Worm (Caenorhabditis elegans) whole organism, L4 larva: ENCODE measurements around the gene lpr-4.

ENCODE experiments used
- D1046.2 ChIP-seq: fragments of 200-800 bp; sonication (Bioruptor generic); IDR thresholded peaks from 2 replicates; pipeline ENCODE4 v1.3.6; 2022; ENCODE audit warnings: missing genetic modification characterization, missing compliant biosample characterization
- F10B5.3 ChIP-seq: sonication (generic microtip); optimal IDR thresholded peaks from 2 replicates; lab custom pipeline; 2016; ENCODE audit warnings: mild to moderate bottlenecking, missing genetic modification characterization, missing compliant biosample characterization
- F44E2.7 ChIP-seq: fragments of 200-800 bp; sonication (Bioruptor generic); IDR thresholded peaks from 2 replicates; pipeline ENCODE4 v2.1.2; 2022; ENCODE audit warnings: missing genetic modification characterization, missing compliant biosample characterization
- Y105C5A.15 ChIP-seq: fragments of 200-800 bp; sonication (Bioruptor generic); IDR thresholded peaks from 2 replicates; pipeline ENCODE4 v1.3.6; 2022; ENCODE audit warnings: missing genetic modification characterization, missing compliant biosample characterization
- Y75B8A.6 ChIP-seq: fragments of 200-800 bp; sonication (Bioruptor generic); IDR thresholded peaks from 2 replicates; pipeline ENCODE4 v1.3.6; 2022; ENCODE audit warnings: missing genetic modification reagents, missing genetic modification characterization, missing compliant biosample characterization
- ZK546.5 ChIP-seq, 2 experiments: sonication (generic microtip); optimal IDR thresholded peaks; 2 replicates each; lab custom pipeline; 2017; ENCODE audit warnings: missing biosample characterization in 2 of 2, missing genetic modification characterization in 2 of 2
- attf-4 ChIP-seq: sonication (generic microtip); optimal IDR thresholded peaks from 3 replicates; lab custom pipeline; 2017; ENCODE audit warnings: missing biosample characterization, missing genetic modification characterization
- ceh-20 ChIP-seq: fragments of 200-800 bp; sonication (Bioruptor generic); IDR thresholded peaks from 2 replicates; pipeline ENCODE4 v1.3.6; 2022; ENCODE audit warnings: missing genetic modification reagents, missing genetic modification characterization, missing compliant biosample characterization
- ceh-44 ChIP-seq: fragments of 200-800 bp; sonication (Bioruptor generic); IDR thresholded peaks from 2 replicates; pipeline ENCODE4 v1.3.6; 2022; ENCODE audit warnings: missing genetic modification reagents, missing genetic modification characterization, missing compliant biosample characterization
- daf-12 ChIP-seq: fragments of 150-350 bp; optimal IDR thresholded peaks from 2 replicates; lab custom pipeline; 2014; ENCODE audit warnings: missing biosample characterization, missing genetic modification reagents, missing genetic modification characterization
- daf-19 ChIP-seq: fragments of 200-800 bp; sonication (Bioruptor generic); conservative IDR thresholded peaks from 2 replicates; pipeline ENCODE4 v1.3.6; 2022; ENCODE audit warnings: missing genetic modification characterization, missing compliant biosample characterization
- dmd-9 ChIP-seq: fragments of 200-800 bp; sonication (Bioruptor generic); IDR thresholded peaks from 2 replicates; pipeline ENCODE4 v1.3.6; 2022; ENCODE audit warnings: missing genetic modification reagents, missing genetic modification characterization, missing compliant biosample characterization
- dve-1 ChIP-seq: sonication (generic microtip); optimal IDR thresholded peaks from 2 replicates; lab custom pipeline; 2017; ENCODE audit warnings: antibody characterized with exemption, mild to moderate bottlenecking, missing genetic modification characterization, missing compliant biosample characterization; ENCODE audit not compliant: insufficient read depth
- egl-27 ChIP-seq: sonication (generic microtip); optimal IDR thresholded peaks from 3 replicates; lab custom pipeline; 2017; ENCODE audit warnings: missing biosample characterization, missing genetic modification reagents, missing genetic modification characterization
- egl-43 ChIP-seq: fragments of 200-800 bp; sonication (Bioruptor generic); IDR thresholded peaks from 2 replicates; pipeline ENCODE4 v1.3.6; 2022; ENCODE audit warnings: missing genetic modification reagents, missing genetic modification characterization, missing compliant biosample characterization
- hlh-11 ChIP-seq: fragments of 200-800 bp; sonication (Bioruptor generic); optimal IDR thresholded peaks from 2 replicates; lab custom pipeline; 2018; ENCODE audit warnings: mild to moderate bottlenecking, missing genetic modification characterization, missing compliant biosample characterization
- hlh-30 ChIP-seq: sonication (generic microtip); optimal IDR thresholded peaks from 2 replicates; lab custom pipeline; 2017; ENCODE audit warnings: antibody characterized with exemption, mild to moderate bottlenecking, missing genetic modification characterization, missing compliant biosample characterization; ENCODE audit not compliant: insufficient read depth
- lim-7 ChIP-seq: fragments of 200-800 bp; sonication (Bioruptor generic); IDR thresholded peaks from 2 replicates; pipeline ENCODE4 v1.3.6; 2022; ENCODE audit warnings: missing genetic modification characterization, missing compliant biosample characterization
- lin-29 ChIP-seq: fragments of 200-800 bp; sonication (Bioruptor generic); IDR thresholded peaks from 2 replicates; pipeline ENCODE4 v1.3.6; 2022; ENCODE audit warnings: missing genetic modification reagents, missing genetic modification characterization, missing compliant biosample characterization
- lin-39 ChIP-seq: fragments of 150-350 bp; optimal IDR thresholded peaks from 2 replicates; lab custom pipeline; 2014; ENCODE audit warnings: missing biosample characterization, missing genetic modification reagents, missing genetic modification characterization
- mdt-29 ChIP-seq: fragments of 200-800 bp; sonication (Bioruptor generic); IDR thresholded peaks from 2 replicates; pipeline ENCODE4 v1.3.6; 2022; ENCODE audit warnings: missing genetic modification reagents, missing genetic modification characterization, missing compliant biosample characterization
- mxl-2 ChIP-seq: fragments of 200-800 bp; sonication (Bioruptor generic); conservative IDR thresholded peaks from 2 replicates; pipeline ENCODE4 v1.3.6; 2022; ENCODE audit warnings: missing genetic modification reagents, missing genetic modification characterization, missing compliant biosample characterization
- nhr-10 ChIP-seq: fragments of 150-350 bp; optimal IDR thresholded peaks from 2 replicates; lab custom pipeline; 2014; ENCODE audit warnings: missing biosample characterization, missing genetic modification characterization
- nhr-25 ChIP-seq: sonication (generic microtip); optimal IDR thresholded peaks from 2 replicates; lab custom pipeline; 2017; ENCODE audit warnings: missing genetic modification characterization, mild to moderate bottlenecking, missing compliant biosample characterization, antibody characterized with exemption, moderate library complexity, borderline replicate concordance; ENCODE audit not compliant: insufficient read depth
- nhr-28 ChIP-seq: fragments of 150-350 bp; optimal IDR thresholded peaks from 2 replicates; lab custom pipeline; 2014; ENCODE audit warnings: missing biosample characterization, missing genetic modification characterization
- pha-4 ChIP-seq, 2 experiments: fragments of 150-350 bp in 1 of 2; fragments of 200-800 bp in 1 of 2; sonication (Bioruptor generic) in 1 of 2; IDR thresholded peaks in 1 of 2; optimal IDR thresholded peaks in 1 of 2; 2 replicates each; pipeline versions ENCODE4 v1.3.6 to Lab custom; 2014 to 2022; ENCODE audit warnings: missing genetic modification characterization in 2 of 2, missing genetic modification reagents in 2 of 2, missing biosample characterization in 1 of 2, missing compliant biosample characterization in 1 of 2
- pqm-1 ChIP-seq: sonication (generic microtip); optimal IDR thresholded peaks from 2 replicates; lab custom pipeline; 2017; ENCODE audit warnings: missing biosample characterization, missing genetic modification characterization
- saeg-2 ChIP-seq: fragments of 200-800 bp; sonication (Bioruptor generic); IDR thresholded peaks from 2 replicates; pipeline ENCODE4 v1.3.6; 2022; ENCODE audit warnings: missing genetic modification reagents, missing genetic modification characterization, missing compliant biosample characterization
- skn-1 ChIP-seq: fragments of 150-350 bp; optimal IDR thresholded peaks from 2 replicates; lab custom pipeline; 2014; ENCODE audit warnings: missing biosample characterization, missing genetic modification characterization
- spr-3 ChIP-seq: fragments of 200-800 bp; sonication (Bioruptor generic); optimal IDR thresholded peaks from 2 replicates; lab custom pipeline; 2018; ENCODE audit warnings: mild to moderate bottlenecking, missing genetic modification characterization, missing compliant biosample characterization
- tag-97 ChIP-seq: fragments of 200-800 bp; sonication (Bioruptor generic); IDR thresholded peaks from 2 replicates; pipeline ENCODE4 v1.3.6; 2022; ENCODE audit warnings: missing genetic modification characterization, missing compliant biosample characterization
- unc-39 ChIP-seq: sonication (generic microtip); optimal IDR thresholded peaks from 2 replicates; lab custom pipeline; 2017; ENCODE audit warnings: missing biosample characterization, missing genetic modification characterization
- unc-62 ChIP-seq, 3 experiments: fragments of 150-350 bp in 1 of 3; sonication (generic microtip); optimal IDR thresholded peaks in 2 of 3; peaks in 1 of 3; 1 replicate in 1 of 3; 2 replicates in 2 of 3; lab custom pipeline; 2014 to 2017; ENCODE audit warnings: missing biosample characterization in 3 of 3, missing genetic modification characterization in 3 of 3, missing genetic modification reagents in 3 of 3, missing genotype in 1 of 3
- zfp-2 ChIP-seq: sonication (generic microtip); optimal IDR thresholded peaks from 2 replicates; lab custom pipeline; 2016; ENCODE audit warnings: mild to moderate bottlenecking, missing genetic modification characterization, missing compliant biosample characterization
- zfp-3 ChIP-seq: fragments of 200-800 bp; sonication (Bioruptor generic); conservative IDR thresholded peaks from 2 replicates; pipeline ENCODE4 v1.3.6; 2022; ENCODE audit warnings: missing genetic modification reagents, missing genetic modification characterization, missing compliant biosample characterization
- zip-2 ChIP-seq: fragments of 150-350 bp; optimal IDR thresholded peaks from 2 replicates; lab custom pipeline; 2014; ENCODE audit warnings: missing biosample characterization, missing genetic modification characterization
- ztf-7 ChIP-seq: fragments of 150-350 bp; optimal IDR thresholded peaks from 2 replicates; lab custom pipeline; 2014; ENCODE audit warnings: missing biosample characterization, missing genetic modification characterization

Gene lpr-4

ce11 chrX:11064799-11065198 lies at the start of gene lpr-4:
Gene lpr-4 (plus strand): TSS chrX:11065126.
- TF ChIP-seq ZK546.5 (tag; optimal IDR thresholded peaks at IDR 0.05; lab: Kevin White, UChicago) (no peak), hlh-11 (tag; lab: Kevin White, UChicago) (peak; percentile 52), dve-1 (tag; lab: Kevin White, UChicago) (no peak), daf-19 (GFP tag; lab: Robert Waterston, UW) (no peak), unc-62 (GFP tag; optimal IDR thresholded peaks at IDR 0.05 in 1 of 2; lab: Kevin White, UChicago) (peak in 1 of 2 experiments; percentile 91), unc-62 (tag; optimal IDR thresholded peaks at IDR 0.05; lab: Kevin White, UChicago) (no peak), egl-43 (GFP tag; lab: Robert Waterston, UW) (peak; percentile 34; the same call in 1 of the 2 replicates), nhr-28 (tag; lab: Kevin White, UChicago) (peak; percentile 19)
- TF ChIP-seq, all 104 proteins: peak for 4

ce11 chrX:11016100-11016499 lies 48.8 kb upstream of the lpr-4 start, which contains the start of gene egl-15:
Gene egl-15 (plus strand): TSS chrX:11016400.
- no peak for TF ChIP-seq spr-3 (GFP tag; lab: Kevin White, UChicago)
- TF ChIP-seq pqm-1 (tag; lab: Kevin White, UChicago), result no peak
- TF ChIP-seq mxl-2 (GFP tag; lab: Robert Waterston, UW), result no peak
- no peak for TF ChIP-seq ceh-44
- no peak for TF ChIP-seq ztf-7 (tag; lab: Kevin White, UChicago)
- TF ChIP-seq D1046.2 (GFP tag; lab: Robert Waterston, UW), result no peak
- TF ChIP-seq daf-19 (GFP tag; lab: Robert Waterston, UW), result no peak
- no peak for TF ChIP-seq skn-1 (tag; lab: Kevin White, UChicago)
- no peak for TF ChIP-seq daf-12 (tag; lab: Kevin White, UChicago)
- TF ChIP-seq nhr-25 (tag; lab: Kevin White, UChicago), result no peak
- no peak for TF ChIP-seq zfp-3 (GFP tag; lab: Robert Waterston, UW)
- TF ChIP-seq pha-4 (GFP tag; IDR thresholded peaks at IDR 0.05; lab: Robert Waterston, UW), result no peak
- no peak for TF ChIP-seq pha-4 (tag; optimal IDR thresholded peaks at IDR 0.05; lab: Kevin White, UChicago)
- TF ChIP-seq zip-2 (tag; lab: Kevin White, UChicago), result no peak
- TF ChIP-seq F10B5.3 (tag; lab: Kevin White, UChicago), result no peak
- TF ChIP-seq attf-4 (tag; lab: Kevin White, UChicago), result no peak
- no peak for TF ChIP-seq saeg-2 (GFP tag; lab: Robert Waterston, UW)
- no peak for TF ChIP-seq mdt-29
- no peak for TF ChIP-seq nhr-28 (tag; lab: Kevin White, UChicago)
- TF ChIP-seq, all 104 proteins: peak for 0

- TF ChIP-seq unc-39 (no peak), egl-27 (tag; lab: Kevin White, UChicago) (no peak), dmd-9 (GFP tag; lab: Robert Waterston, UW) (no peak), lim-7 (GFP tag; lab: Robert Waterston, UW) (no peak), spr-3 (GFP tag; lab: Kevin White, UChicago) (no peak), nhr-10 (tag; lab: Kevin White, UChicago) (no peak), F44E2.7 (GFP tag; lab: Robert Waterston, UW) (no peak), lin-39 (tag; lab: Kevin White, UChicago) (no peak), zfp-2 (tag; lab: Kevin White, UChicago) (no peak), pqm-1 (tag; lab: Kevin White, UChicago) (no peak), tag-97 (no peak), Y75B8A.6 (GFP tag; lab: Robert Waterston, UW) (no peak), ztf-7 (tag; lab: Kevin White, UChicago) (no peak), lin-29 (GFP tag; lab: Robert Waterston, UW) (no peak), ceh-20 (GFP tag; lab: Robert Waterston, UW) (no peak), Y105C5A.15 (no peak), hlh-30 (tag; lab: Kevin White, UChicago) (no peak)
Measured at ce11 chrX:11028617-11029016, 36.3 kb upstream of the lpr-4 start, which contains the start of gene ldb-1. Gene ldb-1 (plus strand): TSS chrX:11028917.
